Worm (Caenorhabditis elegans): ENCODE measurements around the gene wrt-7.

The wrt-7 gene

ce11 chrV:15337405-15337804 is at the start of gene wrt-7:
Gene wrt-7 (minus strand): TSS chrV:15337505.
- TF ChIP-seq M03D4.4 (tag; optimal IDR thresholded peaks at IDR 0.05) = no peak
- no peak for TF ChIP-seq ceh-83 (GFP tag; optimal IDR thresholded peaks at IDR 0.05)
- no peak for TF ChIP-seq snpc-4 (tag; optimal IDR thresholded peaks at IDR 0.05)
- TF ChIP-seq unc-39 (tag; optimal IDR thresholded peaks at IDR 0.05) = no peak

- TF ChIP-seq hlh-1 (tag; optimal IDR thresholded peaks at IDR 0.05) = no peak
- no peak for TF ChIP-seq ceh-43 (GFP tag; optimal IDR thresholded peaks at IDR 0.05)
- no peak for TF ChIP-seq nhr-76 (tag; optimal IDR thresholded peaks at IDR 0.05)
- no peak for TF ChIP-seq sem-2 (GFP tag; optimal IDR thresholded peaks at IDR 0.05)
- TF ChIP-seq mep-1 (tag; optimal IDR thresholded peaks at IDR 0.05) = no peak
- TF ChIP-seq blmp-1 (tag; optimal IDR thresholded peaks at IDR 0.05) = no peak
- TF ChIP-seq ham-2 (GFP tag; optimal IDR thresholded peaks at IDR 0.05) = no peak
- no peak for TF ChIP-seq ztf-11 (tag; optimal IDR thresholded peaks at IDR 0.05)
- no peak for TF ChIP-seq tbx-8 (GFP tag; optimal IDR thresholded peaks at IDR 0.05)
- no peak for TF ChIP-seq unc-120 (tag; optimal IDR thresholded peaks at IDR 0.05; ENCODE audit: poor library complexity, severe bottlenecking)
- no peak for TF ChIP-seq ces-1 (GFP tag; optimal IDR thresholded peaks at IDR 0.05)
- TF ChIP-seq snpc-4 (tag; optimal IDR thresholded peaks at IDR 0.05) = no peak
- no peak for TF ChIP-seq ceh-39 (tag; optimal IDR thresholded peaks at IDR 0.05)
- TF ChIP-seq pha-4 (tag; optimal IDR thresholded peaks at IDR 0.05) = no peak
- TF ChIP-seq flh-1 (GFP tag; optimal IDR thresholded peaks at IDR 0.05) = no peak
These were observed 47.4 kb upstream of the wrt-7 start, which contains the start of gene str-102 for ce11 chrV:15384733-15385132. Gene str-102 (plus strand): TSS chrV:15385033.

ce11 chrV:15383739-15384138 is 46.4 kb upstream of the wrt-7 start, which contains the start of gene str-88:
Gene str-88 (minus strand): TSS chrV:15383839.
- TF ChIP-seq bed-3 (GFP tag; optimal IDR thresholded peaks at IDR 0.05) = no peak
- TF ChIP-seq elt-3 (tag; optimal IDR thresholded peaks at IDR 0.05) = no peak
- no peak for TF ChIP-seq ceh-43 (GFP tag; optimal IDR thresholded peaks at IDR 0.05)
- TF ChIP-seq cnd-1 (tag; optimal IDR thresholded peaks at IDR 0.05) = no peak
- no peak for TF ChIP-seq ham-2 (GFP tag; optimal IDR thresholded peaks at IDR 0.05)
- no peak for TF ChIP-seq unc-120 (tag; optimal IDR thresholded peaks at IDR 0.05; ENCODE audit: poor library complexity, severe bottlenecking)
- TF ChIP-seq flh-1 (GFP tag; optimal IDR thresholded peaks at IDR 0.05) = no peak
- TF ChIP-seq lin-32 (GFP tag; optimal IDR thresholded peaks at IDR 0.05) = no peak
- no peak for TF ChIP-seq mep-1 (tag; optimal IDR thresholded peaks at IDR 0.05)
- TF ChIP-seq pha-4 (tag; optimal IDR thresholded peaks at IDR 0.05) = no peak
- TF ChIP-seq elt-1 (tag; optimal IDR thresholded peaks at IDR 0.05; ENCODE audit: borderline replicate concordance, insufficient read depth) = no peak
- no peak for TF ChIP-seq ces-1 (GFP tag; optimal IDR thresholded peaks at IDR 0.05)
- TF ChIP-seq nhr-76 (tag; optimal IDR thresholded peaks at IDR 0.05) = no peak
- TF ChIP-seq snpc-4 (tag; optimal IDR thresholded peaks at IDR 0.05) = no peak
- no peak for TF ChIP-seq nhr-28 (tag; optimal IDR thresholded peaks at IDR 0.05)
- no peak for TF ChIP-seq unc-62 (GFP tag; optimal IDR thresholded peaks at IDR 0.05)
- TF ChIP-seq ceh-83 (GFP tag; optimal IDR thresholded peaks at IDR 0.05) = no peak
- TF ChIP-seq nhr-2 (tag; optimal IDR thresholded peaks at IDR 0.05) = no peak
- TF ChIP-seq ceh-39 (tag; optimal IDR thresholded peaks at IDR 0.05) = no peak
- TF ChIP-seq unc-39 (tag; optimal IDR thresholded peaks at IDR 0.05) = no peak

- TF ChIP-seq mls-2 (tag; optimal IDR thresholded peaks at IDR 0.05) (no peak), lin-13 (tag; optimal IDR thresholded peaks at IDR 0.05) (no peak), lin-32 (GFP tag; optimal IDR thresholded peaks at IDR 0.05) (no peak), ceh-83 (GFP tag; optimal IDR thresholded peaks at IDR 0.05) (no peak), M03D4.4 (tag; optimal IDR thresholded peaks at IDR 0.05) (no peak), hlh-1 (tag; optimal IDR thresholded peaks at IDR 0.05) (no peak), nhr-2 (tag; optimal IDR thresholded peaks at IDR 0.05) (no peak), cnd-1 (tag; optimal IDR thresholded peaks at IDR 0.05) (no peak), ztf-11 (tag; optimal IDR thresholded peaks at IDR 0.05) (no peak), sptf-1 (tag; optimal IDR thresholded peaks at IDR 0.05) (no peak), blmp-1 (tag; optimal IDR thresholded peaks at IDR 0.05) (no peak), unc-62 (GFP tag; optimal IDR thresholded peaks at IDR 0.05) (no peak), elt-1 (tag; optimal IDR thresholded peaks at IDR 0.05; ENCODE audit: borderline replicate concordance, insufficient read depth) (no peak)
These were observed 43.6 kb upstream of the wrt-7 start, which contains the start of gene dhs-23 for ce11 chrV:15380857-15381256. Gene dhs-23 (plus strand): TSS chrV:15381219.

DNA sequence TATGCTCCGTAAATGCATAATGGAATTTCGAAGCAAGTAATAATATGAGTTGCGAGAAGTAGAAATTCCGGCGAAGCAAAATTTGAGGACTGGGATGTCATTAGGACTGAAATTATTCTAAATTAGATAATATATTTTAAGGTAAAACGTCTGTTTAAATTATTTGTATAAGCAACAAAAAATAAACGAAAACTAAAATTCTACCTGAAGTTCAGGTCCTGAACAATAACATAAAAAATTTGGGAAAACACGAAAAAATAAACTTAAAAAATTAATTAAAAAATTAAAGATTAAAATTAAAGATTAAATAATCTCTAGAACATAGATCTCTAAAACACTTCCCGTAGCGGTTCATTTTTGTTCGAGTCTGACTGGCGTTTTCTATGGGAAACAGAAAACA is 42.5 kb upstream of the wrt-7 start, which contains the start of gene srh-251:
TSS of gene srh-251 (minus strand) at position 101 of the 400 bp plus-strand sequence.
- TF ChIP-seq unc-120 (tag; optimal IDR thresholded peaks at IDR 0.05; ENCODE audit: poor library complexity, severe bottlenecking) (no peak), lsy-2 (tag; optimal IDR thresholded peaks at IDR 0.05) (no peak), ceh-39 (tag; optimal IDR thresholded peaks at IDR 0.05) (no peak), ztf-11 (tag; optimal IDR thresholded peaks at IDR 0.05) (no peak), lin-32 (GFP tag; optimal IDR thresholded peaks at IDR 0.05) (no peak), unc-39 (tag; optimal IDR thresholded peaks at IDR 0.05) (no peak), nhr-12 (tag; optimal IDR thresholded peaks at IDR 0.05) (no peak), blmp-1 (tag; optimal IDR thresholded peaks at IDR 0.05) (no peak), mep-1 (tag; optimal IDR thresholded peaks at IDR 0.05) (no peak)

Measured in whole organism, mixed stage, embryonic.